Worm (Caenorhabditis elegans) whole organism, young adult: ENCODE measurements around the gene K08H2.5.

Experiments
- B0336.3 ChIP-seq: fragments of 200-800 bp; sonication (Bioruptor generic); IDR thresholded peaks from 2 replicates; pipeline ENCODE4 v1.3.6; 2022; ENCODE audit warnings: missing genetic modification characterization, missing compliant biosample characterization
- C17E4.6 ChIP-seq: fragments of 200-800 bp; sonication (Bioruptor generic); IDR thresholded peaks from 2 replicates; pipeline ENCODE4 v1.3.6; 2022; ENCODE audit warnings: missing genetic modification reagents, missing genetic modification characterization, missing compliant biosample characterization
- F10E7.11 ChIP-seq: sonication (generic microtip); optimal IDR thresholded peaks from 2 replicates; lab custom pipeline; 2017; ENCODE audit warnings: mild to moderate bottlenecking, missing genetic modification characterization, moderate library complexity, missing compliant biosample characterization
- F22D6.2 ChIP-seq: sonication (generic microtip); optimal IDR thresholded peaks from 2 replicates; lab custom pipeline; 2016; ENCODE audit warnings: mild to moderate bottlenecking, missing genetic modification characterization, missing compliant biosample characterization
- F37B4.10 ChIP-seq: fragments of 200-800 bp; sonication (Bioruptor generic); IDR thresholded peaks from 2 replicates; pipeline ENCODE4 v1.3.6; 2022; ENCODE audit warnings: missing genetic modification characterization, missing compliant biosample characterization
- F39B2.1 ChIP-seq: fragments of 200-800 bp; sonication (Bioruptor generic); IDR thresholded peaks from 2 replicates; pipeline ENCODE4 v1.3.6; 2022; ENCODE audit warnings: missing genetic modification reagents, missing genetic modification characterization, missing compliant biosample characterization
- F49E8.2 ChIP-seq: sonication (generic microtip); optimal IDR thresholded peaks from 3 replicates; lab custom pipeline; 2017; ENCODE audit warnings: missing genetic modification characterization, mild to moderate bottlenecking, missing compliant biosample characterization, antibody characterized with exemption, moderate library complexity; ENCODE audit not compliant: insufficient read depth
- F57C9.4 ChIP-seq: sonication (generic microtip); optimal IDR thresholded peaks from 2 replicates; lab custom pipeline; 2017; ENCODE audit warnings: mild to moderate bottlenecking, missing genetic modification characterization, missing compliant biosample characterization
- K12H6.12 ChIP-seq: fragments of 200-800 bp; sonication (Bioruptor generic); optimal IDR thresholded peaks from 2 replicates; lab custom pipeline; 2018; ENCODE audit warnings: mild to moderate bottlenecking, missing genetic modification characterization, missing compliant biosample characterization
- Y53F4B.3 ChIP-seq: fragments of 200-800 bp; sonication (Bioruptor generic); IDR thresholded peaks from 2 replicates; pipeline ENCODE4 v1.3.6; 2022; ENCODE audit warnings: missing genetic modification reagents, missing genetic modification characterization, missing compliant biosample characterization
- Y53G8AR.9 ChIP-seq: fragments of 200-800 bp; sonication (Bioruptor generic); conservative IDR thresholded peaks from 2 replicates; pipeline ENCODE4 v1.3.6; 2022; ENCODE audit warnings: missing genetic modification reagents, missing genetic modification characterization, missing compliant biosample characterization
- ZK185.1 ChIP-seq: sonication (generic microtip); optimal IDR thresholded peaks from 2 replicates; lab custom pipeline; 2016; ENCODE audit warnings: mild to moderate bottlenecking, missing genetic modification characterization, missing compliant biosample characterization; ENCODE audit not compliant: poor library complexity, severe bottlenecking
- attf-6 ChIP-seq: fragments of 200-800 bp; sonication (Bioruptor generic); IDR thresholded peaks from 2 replicates; pipeline ENCODE4 v1.3.6; 2022; ENCODE audit warnings: missing genetic modification reagents, missing genetic modification characterization, missing compliant biosample characterization
- ccch-3 ChIP-seq: fragments of 200-800 bp; sonication (Bioruptor generic); optimal IDR thresholded peaks from 2 replicates; lab custom pipeline; 2018; ENCODE audit warnings: mild to moderate bottlenecking, missing genetic modification characterization, missing compliant biosample characterization
- cebp-1 ChIP-seq, 2 experiments: fragments of 200-800 bp in 1 of 2; sonication (Bioruptor generic) in 1 of 2; sonication (generic microtip) in 1 of 2; IDR thresholded peaks in 1 of 2; optimal IDR thresholded peaks in 1 of 2; 2 replicates each; pipeline versions ENCODE4 v1.3.6 to Lab custom; 2017 to 2022; ENCODE audit warnings: missing compliant biosample characterization in 2 of 2, missing genetic modification characterization in 2 of 2, mild to moderate bottlenecking in 1 of 2, missing genetic modification reagents in 1 of 2, moderate library complexity in 1 of 2
- ceh-27 ChIP-seq: fragments of 200-800 bp; sonication (Bioruptor generic); optimal IDR thresholded peaks from 2 replicates; lab custom pipeline; 2018; ENCODE audit warnings: mild to moderate bottlenecking, missing genetic modification characterization, moderate library complexity, missing compliant biosample characterization
- ceh-40 ChIP-seq: fragments of 200-800 bp; sonication (Bioruptor generic); IDR thresholded peaks from 2 replicates; pipeline ENCODE4 v1.3.6; 2022; ENCODE audit warnings: missing genetic modification characterization, missing compliant biosample characterization
- ceh-58 ChIP-seq: fragments of 200-800 bp; sonication (Bioruptor generic); IDR thresholded peaks from 2 replicates; pipeline ENCODE4 v1.3.6; 2022; ENCODE audit warnings: missing genetic modification characterization, missing compliant biosample characterization
- ceh-79 ChIP-seq: sonication (generic microtip); optimal IDR thresholded peaks from 2 replicates; lab custom pipeline; 2017; ENCODE audit warnings: mild to moderate bottlenecking, missing genetic modification characterization, missing compliant biosample characterization
- chd-7 ChIP-seq: sonication (generic microtip); optimal IDR thresholded peaks from 2 replicates; lab custom pipeline; 2016; ENCODE audit warnings: mild to moderate bottlenecking, missing genetic modification characterization, moderate library complexity, missing compliant biosample characterization
- die-1 ChIP-seq: sonication (generic microtip); optimal IDR thresholded peaks from 2 replicates; lab custom pipeline; 2016; ENCODE audit warnings: missing genotype, mild to moderate bottlenecking, missing genetic modification characterization, missing compliant biosample characterization
- efl-1 ChIP-seq: fragments of 150-350 bp; optimal IDR thresholded peaks from 2 replicates; lab custom pipeline; 2014; ENCODE audit warnings: missing biosample characterization, missing genetic modification reagents, missing genetic modification characterization
- egl-18 ChIP-seq: fragments of 200-800 bp; sonication (Bioruptor generic); IDR thresholded peaks from 2 replicates; pipeline ENCODE4 v1.3.6; 2022; ENCODE audit warnings: missing genetic modification reagents, missing genetic modification characterization, missing compliant biosample characterization
- egl-44 ChIP-seq: fragments of 200-800 bp; sonication (Bioruptor generic); IDR thresholded peaks from 2 replicates; pipeline ENCODE4 v1.3.6; 2022; ENCODE audit warnings: missing genetic modification reagents, missing genetic modification characterization, missing compliant biosample characterization
- hrde-1 ChIP-seq: sonication (generic microtip); optimal IDR thresholded peaks from 2 replicates; lab custom pipeline; 2016; ENCODE audit warnings: missing genetic modification characterization, mild to moderate bottlenecking, missing compliant biosample characterization, moderate library complexity, missing genotype, missing genetic modification reagents, borderline replicate concordance
- hsf-1 ChIP-seq: fragments of 200-800 bp; sonication (Bioruptor generic); IDR thresholded peaks from 2 replicates; pipeline ENCODE4 v1.3.6; 2022; ENCODE audit warnings: missing genetic modification reagents, missing genetic modification characterization, missing compliant biosample characterization
- let-526 ChIP-seq: fragments of 200-800 bp; sonication (Bioruptor generic); IDR thresholded peaks from 2 replicates; pipeline ENCODE4 v1.3.6; 2022; ENCODE audit warnings: missing genetic modification reagents, missing genetic modification characterization, missing compliant biosample characterization
- lin-40 ChIP-seq: sonication (generic microtip); optimal IDR thresholded peaks from 2 replicates; lab custom pipeline; 2016; ENCODE audit warnings: missing genetic modification characterization, mild to moderate bottlenecking, missing compliant biosample characterization, missing genotype, missing genetic modification reagents
- madf-6 ChIP-seq: fragments of 200-800 bp; sonication (Bioruptor generic); IDR thresholded peaks from 2 replicates; pipeline ENCODE4 v1.3.6; 2022; ENCODE audit warnings: missing genetic modification reagents, missing genetic modification characterization, missing compliant biosample characterization
- mxl-1 ChIP-seq: sonication (generic microtip); optimal IDR thresholded peaks from 2 replicates; lab custom pipeline; 2016; ENCODE audit warnings: missing genetic modification characterization, missing compliant biosample characterization
- nfya-2 ChIP-seq: fragments of 200-800 bp; sonication (Bioruptor generic); IDR thresholded peaks from 2 replicates; pipeline ENCODE4 v1.3.6; 2022; ENCODE audit warnings: missing genetic modification reagents, missing genetic modification characterization, missing compliant biosample characterization
- nhr-120 ChIP-seq: fragments of 200-800 bp; sonication (Bioruptor generic); IDR thresholded peaks from 2 replicates; pipeline ENCODE4 v1.3.6; 2022; ENCODE audit warnings: missing genetic modification characterization, missing compliant biosample characterization
- pbrm-1 ChIP-seq: fragments of 200-800 bp; sonication (Bioruptor generic); IDR thresholded peaks from 2 replicates; pipeline ENCODE4 v1.3.6; 2022; ENCODE audit warnings: missing genetic modification reagents, missing genetic modification characterization, missing compliant biosample characterization
- repo-1 ChIP-seq: sonication (generic microtip); optimal IDR thresholded peaks from 2 replicates; lab custom pipeline; 2017; ENCODE audit warnings: mild to moderate bottlenecking, missing genetic modification characterization, missing compliant biosample characterization
- sea-2 ChIP-seq: fragments of 200-800 bp; sonication (Bioruptor generic); IDR thresholded peaks from 2 replicates; pipeline ENCODE4 v1.3.6; 2022; ENCODE audit warnings: missing genetic modification characterization, missing compliant biosample characterization
- snpc-1.1 ChIP-seq: sonication (generic microtip); optimal IDR thresholded peaks from 2 replicates; lab custom pipeline; 2017; ENCODE audit warnings: missing genetic modification characterization, mild to moderate bottlenecking, missing compliant biosample characterization, antibody characterized with exemption, moderate library complexity, missing genotype, missing genetic modification reagents; ENCODE audit not compliant: insufficient read depth
- unc-130 ChIP-seq: sonication (generic microtip); optimal IDR thresholded peaks from 2 replicates; lab custom pipeline; 2016; ENCODE audit warnings: missing genetic modification reagents, missing genetic modification characterization, missing compliant biosample characterization
- xnd-1 ChIP-seq: sonication (generic microtip); optimal IDR thresholded peaks from 2 replicates; lab custom pipeline; 2016; ENCODE audit warnings: missing genotype, missing genetic modification reagents, missing genetic modification characterization, missing compliant biosample characterization
- zfh-2 ChIP-seq: fragments of 200-800 bp; sonication (Bioruptor generic); conservative IDR thresholded peaks from 2 replicates; pipeline ENCODE4 v1.3.6; 2022; ENCODE audit warnings: missing genetic modification reagents, missing genetic modification characterization, missing compliant biosample characterization
- ztf-18 ChIP-seq: sonication (generic microtip); optimal IDR thresholded peaks from 2 replicates; lab custom pipeline; 2016; ENCODE audit warnings: missing genotype, mild to moderate bottlenecking, missing genetic modification characterization, missing compliant biosample characterization
- ztf-28 ChIP-seq: fragments of 200-800 bp; sonication (Bioruptor generic); IDR thresholded peaks from 2 replicates; pipeline ENCODE4 v1.3.6; 2022; ENCODE audit warnings: missing genetic modification reagents, missing genetic modification characterization, missing compliant biosample characterization

Gene K08H2.5

DNA sequence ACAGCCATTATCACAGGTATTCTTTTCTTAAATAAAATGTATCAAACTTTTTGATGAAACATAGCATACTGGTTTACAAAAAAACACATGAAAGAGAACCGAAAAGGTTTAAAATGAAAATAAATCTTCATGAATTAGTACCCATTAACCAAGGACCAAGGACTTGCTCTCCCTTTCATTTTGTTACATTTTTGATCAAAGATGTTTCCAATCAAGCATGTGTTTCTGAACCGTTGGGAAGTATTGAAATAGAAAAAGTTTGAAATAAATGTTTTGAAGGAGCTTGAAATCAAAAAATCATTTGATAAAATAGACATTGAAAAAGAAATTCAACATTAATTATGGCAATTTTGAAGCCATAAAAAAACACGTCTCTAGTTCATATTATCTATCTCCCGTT is 29.6 kb downstream of the K08H2.5 start:
- TF ChIP-seq efl-1 (GFP tag; lab: Kevin White, UChicago) (no peak), F57C9.4 (tag; lab: Kevin White, UChicago) (no peak), B0336.3 (GFP tag; lab: Robert Waterston, UW) (no peak), die-1 (tag; lab: Kevin White, UChicago) (no peak), repo-1 (tag; lab: Kevin White, UChicago) (no peak), chd-7 (tag; lab: Kevin White, UChicago) (no peak), egl-18 (GFP tag; lab: Robert Waterston, UW) (no peak), mxl-1 (tag; lab: Kevin White, UChicago) (no peak), C17E4.6 (GFP tag; lab: Robert Waterston, UW) (no peak), hrde-1 (tag; lab: Kevin White, UChicago) (no peak), egl-44 (GFP tag; lab: Robert Waterston, UW) (no peak), F10E7.11 (tag; lab: Kevin White, UChicago) (no peak), ccch-3 (GFP tag; lab: Kevin White, UChicago) (no peak), ceh-27 (GFP tag; lab: Kevin White, UChicago) (no peak), nhr-120 (GFP tag; lab: Robert Waterston, UW) (no peak), ZK185.1 (no peak), ztf-18 (tag; lab: Kevin White, UChicago) (no peak)

DNA sequence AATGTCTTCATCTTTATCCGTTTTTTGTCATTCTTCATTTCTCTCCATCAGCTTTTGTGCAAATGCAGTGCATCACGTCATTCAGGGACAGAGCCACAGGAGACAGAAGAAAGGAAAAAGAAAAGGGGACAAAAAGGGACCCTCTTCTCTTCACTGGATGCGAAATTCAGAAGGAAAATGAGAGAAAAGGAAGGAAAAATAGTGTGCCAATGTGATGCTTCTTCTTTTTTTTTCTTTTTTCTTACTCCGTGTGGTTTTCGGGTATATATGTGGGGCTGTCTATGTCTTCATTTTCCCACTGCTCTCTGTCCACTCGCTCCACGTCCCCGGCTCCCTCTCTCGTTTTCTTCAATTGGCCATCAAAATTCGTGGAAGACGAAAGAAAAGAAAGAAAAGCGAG is 31.7 kb downstream of the K08H2.5 start:
- TF ChIP-seq efl-1 (GFP tag; lab: Kevin White, UChicago), result no peak
- peak; percentile 10 for TF ChIP-seq lin-40
- no peak for TF ChIP-seq ceh-79 (tag; lab: Kevin White, UChicago)
- no peak for TF ChIP-seq mxl-1 (tag; lab: Kevin White, UChicago)
- TF ChIP-seq F37B4.10 (GFP tag; lab: Robert Waterston, UW), result no peak
- TF ChIP-seq nfya-2 (GFP tag; lab: Robert Waterston, UW), result no peak
- peak; percentile 39 for TF ChIP-seq K12H6.12 (tag; lab: Kevin White, UChicago)
- no peak for TF ChIP-seq xnd-1
- no peak for TF ChIP-seq cebp-1 (GFP tag; IDR thresholded peaks at IDR 0.05; lab: Robert Waterston, UW)
- TF ChIP-seq cebp-1 (tag; optimal IDR thresholded peaks at IDR 0.05; lab: Kevin White, UChicago), result no peak
- no peak for TF ChIP-seq snpc-1.1 (tag; lab: Kevin White, UChicago)
- TF ChIP-seq ceh-58, result no peak
- TF ChIP-seq hsf-1, result no peak
- TF ChIP-seq ccch-3 (GFP tag; lab: Kevin White, UChicago), result no peak
- no peak for TF ChIP-seq unc-130 (GFP tag; lab: Kevin White, UChicago)
- peak; percentile 1 for TF ChIP-seq chd-7 (tag; lab: Kevin White, UChicago)
- no peak for TF ChIP-seq F39B2.1 (GFP tag; lab: Robert Waterston, UW)
- no peak for TF ChIP-seq C17E4.6 (GFP tag; lab: Robert Waterston, UW)
- peak; percentile 38; the same call in 1 of the 2 replicates for TF ChIP-seq zfh-2 (GFP tag; lab: Robert Waterston, UW)
- TF ChIP-seq Y53G8AR.9, result no peak
- TF ChIP-seq F49E8.2, result no peak
- no peak for TF ChIP-seq pbrm-1 (GFP tag; lab: Robert Waterston, UW)
- TF ChIP-seq madf-6 (GFP tag; lab: Robert Waterston, UW), result no peak
- TF ChIP-seq ztf-28, result no peak
- TF ChIP-seq let-526 (GFP tag; lab: Robert Waterston, UW), result no peak
- TF ChIP-seq sea-2 (GFP tag; lab: Robert Waterston, UW), result no peak
- no peak for TF ChIP-seq ceh-40
- no peak for TF ChIP-seq F22D6.2
- TF ChIP-seq attf-6 (GFP tag; lab: Robert Waterston, UW), result no peak
- no peak for TF ChIP-seq Y53F4B.3 (GFP tag; lab: Robert Waterston, UW)
